Worm (Caenorhabditis elegans): ENCODE measurements around the gene F46C5.2.

DNA sequence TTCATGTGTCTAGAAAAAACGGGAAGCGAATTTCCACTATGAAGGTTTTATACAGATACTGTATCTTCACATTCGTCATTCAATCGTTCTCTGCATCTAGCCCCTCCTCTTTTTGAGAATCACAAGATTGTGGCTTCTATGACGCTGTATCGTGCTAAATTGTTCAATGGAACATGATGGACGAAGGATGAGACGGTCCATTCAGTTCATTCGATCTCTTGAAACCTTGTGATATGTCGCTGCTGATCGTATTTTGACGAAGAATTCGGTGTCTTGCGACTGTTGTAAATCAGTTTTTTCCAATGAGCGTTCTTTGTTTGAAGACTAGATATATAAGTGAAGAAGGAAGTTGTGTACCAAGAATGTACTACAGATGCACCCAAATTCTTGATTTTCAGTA lies 15.4 kb downstream of the F46C5.2 start:
- TF ChIP-seq ztf-11 (tag; optimal IDR thresholded peaks at IDR 0.05) (no peak), ceh-82 (tag; optimal IDR thresholded peaks at IDR 0.05) (no peak), lir-3 (tag; optimal IDR thresholded peaks at IDR 0.05) (no peak), ZK546.5 (tag; optimal IDR thresholded peaks at IDR 0.05) (no peak), daf-8 (GFP tag; IDR thresholded peaks at IDR 0.05) (no peak), skn-1 (tag; optimal IDR thresholded peaks at IDR 0.05) (no peak), snpc-1.2 (GFP tag; IDR thresholded peaks at IDR 0.05) (no peak)
